Fruit fly (Drosophila melanogaster) S2 (cell line): Measurements from ENCODE around the gene dop.

ENCODE experiments used
- CG8478 ChIP-seq: fragments of >200 bp; optimal IDR thresholded peaks from 2 replicates; lab custom pipeline; 2018
- CTCF ChIP-seq, 2 experiments: fragments of >200 bp; optimal IDR thresholded peaks; 2 replicates each; lab custom pipeline; 2018

DNA sequence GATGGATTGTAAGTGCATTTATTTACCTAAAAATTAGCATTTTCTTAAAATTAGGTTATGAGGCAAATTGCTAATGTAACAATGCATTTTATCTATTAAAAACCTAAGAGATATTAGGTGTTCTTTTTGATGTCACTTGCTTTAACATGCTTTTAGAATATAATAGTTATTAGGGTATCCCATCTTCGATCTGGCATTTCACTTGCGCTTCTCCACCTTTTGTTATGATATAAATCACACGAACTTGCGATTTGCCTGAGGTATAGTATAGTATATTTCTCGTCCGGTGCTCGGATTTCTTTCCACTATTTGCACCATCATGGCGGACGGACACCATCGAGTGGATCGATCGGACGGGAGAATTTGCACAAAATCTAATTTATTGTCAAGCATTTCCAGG, 35.7 kb upstream of the dop start:
- TF ChIP-seq CTCF (optimal IDR thresholded peaks at IDR 0.05; lab: Kevin White, UChicago): no peak
- no peak for TF ChIP-seq CG8478 (lab: Kevin White, UChicago)
